Worm (Caenorhabditis elegans) whole organism, mixed stage, embryonic: ENCODE data around the gene osta-3.

Source experiments
- pha-4 ChIP-seq: fragments of 150-350 bp; optimal IDR thresholded peaks from 2 replicates; lab custom pipeline; 2018; ENCODE audit warnings: missing biosample characterization, missing genetic modification reagents, missing genetic modification characterization
- sem-2 ChIP-seq: fragments of 200-800 bp; sonication (Bioruptor generic); optimal IDR thresholded peaks from 2 replicates; lab custom pipeline; 2018; ENCODE audit warnings: mild to moderate bottlenecking, missing genetic modification characterization, missing compliant biosample characterization
- unc-62 ChIP-seq: fragments of 150-350 bp; optimal IDR thresholded peaks from 2 replicates; lab custom pipeline; 2014; ENCODE audit warnings: missing biosample characterization, missing genetic modification reagents, missing genetic modification characterization

ce11 chrII:14808686-14809085 is 3.6 kb upstream of the osta-3 start, which contains the start of gene W01D2.6:
- no peak for TF ChIP-seq sem-2 (GFP tag; lab: Kevin White, UChicago)
- no peak for TF ChIP-seq unc-62 (GFP tag; lab: Kevin White, UChicago)
- TF ChIP-seq pha-4 (tag; lab: Kevin White, UChicago) = no peak
